Worm (Caenorhabditis elegans) whole organism, mixed stage, embryonic: ENCODE results near the gene spk-1.

ENCODE experiments used
- blmp-1 ChIP-seq: fragments of 150-350 bp; optimal IDR thresholded peaks from 2 replicates; lab custom pipeline; 2014; ENCODE audit warnings: missing biosample characterization, missing genetic modification characterization
- ceh-83 ChIP-seq: fragments of 200-800 bp; sonication (Bioruptor generic); optimal IDR thresholded peaks from 2 replicates; lab custom pipeline; 2018; ENCODE audit warnings: mild to moderate bottlenecking, missing genetic modification characterization, missing compliant biosample characterization
- drap-1 ChIP-seq: fragments of 200-800 bp; sonication (Bioruptor generic); optimal IDR thresholded peaks from 3 replicates; lab custom pipeline; 2018; ENCODE audit warnings: mild to moderate bottlenecking, missing genetic modification characterization, missing compliant biosample characterization
- mab-5 ChIP-seq: fragments of 150-350 bp; optimal IDR thresholded peaks from 2 replicates; lab custom pipeline; 2014; ENCODE audit warnings: missing biosample characterization, missing genetic modification characterization
- mep-1 ChIP-seq: fragments of 150-350 bp; optimal IDR thresholded peaks from 2 replicates; lab custom pipeline; 2017; ENCODE audit warnings: missing biosample characterization, missing genetic modification reagents, missing genetic modification characterization, inconsistent platforms
- nhr-12 ChIP-seq: fragments of 150-350 bp; optimal IDR thresholded peaks from 2 replicates; lab custom pipeline; 2014; ENCODE audit warnings: missing biosample characterization, missing genetic modification characterization
- nhr-28 ChIP-seq: fragments of 150-350 bp; optimal IDR thresholded peaks from 2 replicates; lab custom pipeline; 2014; ENCODE audit warnings: missing biosample characterization, missing genetic modification characterization
- pha-4 ChIP-seq: fragments of 150-350 bp; optimal IDR thresholded peaks from 2 replicates; lab custom pipeline; 2018; ENCODE audit warnings: missing biosample characterization, missing genetic modification reagents, missing genetic modification characterization
- snpc-4 ChIP-seq: fragments of 150-350 bp; optimal IDR thresholded peaks from 2 replicates; lab custom pipeline; 2014; ENCODE audit warnings: missing biosample characterization, missing genetic modification characterization
- sptf-1 ChIP-seq: sonication (generic microtip); optimal IDR thresholded peaks from 2 replicates; lab custom pipeline; 2017; ENCODE audit warnings: mild to moderate bottlenecking, missing genetic modification characterization, moderate library complexity, missing compliant biosample characterization
- tbx-8 ChIP-seq: fragments of 200-800 bp; sonication (Bioruptor generic); optimal IDR thresholded peaks from 2 replicates; lab custom pipeline; 2018; ENCODE audit warnings: mild to moderate bottlenecking, missing genetic modification characterization, moderate library complexity, missing compliant biosample characterization
- ztf-11 ChIP-seq: fragments of 150-350 bp; optimal IDR thresholded peaks from 2 replicates; lab custom pipeline; 2014; ENCODE audit warnings: missing biosample characterization, missing genetic modification characterization

- TF ChIP-seq drap-1 (GFP tag; lab: Kevin White, UChicago) (no peak), nhr-12 (no peak), sptf-1 (tag; lab: Kevin White, UChicago) (no peak), ztf-11 (tag; lab: Kevin White, UChicago) (no peak), blmp-1 (no peak), nhr-28 (tag; lab: Kevin White, UChicago) (no peak), mab-5 (tag; lab: Kevin White, UChicago) (no peak), pha-4 (tag; lab: Kevin White, UChicago) (no peak), snpc-4 (no peak), tbx-8 (GFP tag; lab: Kevin White, UChicago) (no peak), ceh-83 (no peak), mep-1 (tag; lab: Kevin White, UChicago) (no peak)
Measured at ce11 chrIII:9482423-9482993, 26.1 kb downstream of the spk-1 start.
